Fruit fly (Drosophila melanogaster): ENCODE results near the gene CG7573.

Gene CG7573

dm6 chr3L:11353002-11353401 lies 41.5 kb downstream of the CG7573 start (continued):
- no peak for TF ChIP-seq chinmo (GFP tag; IDR thresholded peaks at IDR 0.05; ENCODE audit: partially characterized antibody)
- TF ChIP-seq CG7928 (GFP tag; optimal IDR thresholded peaks at IDR 0.05): peak; percentile 69
- TF ChIP-seq knrl (GFP tag; IDR thresholded peaks at IDR 0.05; ENCODE audit: partially characterized antibody): no peak
- peak; percentile 79 for TF ChIP-seq CG4282 (GFP tag; optimal IDR thresholded peaks at IDR 0.05)
- TF ChIP-seq trem (tag; optimal IDR thresholded peaks at IDR 0.05): no peak
- TF ChIP-seq wor (GFP tag; IDR thresholded peaks at IDR 0.05): peak; percentile 52; the same call in 1 of the 2 replicates
- peak; percentile 83 to 92 for TF ChIP-seq dpn (GFP tag; optimal IDR thresholded peaks at IDR 0.05)
- TF ChIP-seq CG6683 (GFP tag; optimal IDR thresholded peaks at IDR 0.05): peak; percentile 64
- peak; percentile 74 for TF ChIP-seq E2f1 (GFP tag; IDR thresholded peaks at IDR 0.05)
- TF ChIP-seq Drgx (GFP tag; IDR thresholded peaks at IDR 0.05): peak; percentile 60
- TF ChIP-seq ttk (GFP tag; IDR thresholded peaks at IDR 0.05): peak; percentile 58; the same call in 1 of the 2 replicates
- TF ChIP-seq bbx (GFP tag; IDR thresholded peaks at IDR 0.05; ENCODE audit: partially characterized antibody): no peak
- no peak for TF ChIP-seq nerfin-2 (GFP tag; IDR thresholded peaks at IDR 0.05; ENCODE audit: partially characterized antibody)
- peak; percentile 81 for TF ChIP-seq ara (GFP tag; IDR thresholded peaks at IDR 0.05)
- peak; percentile 96 for TF ChIP-seq lilli (GFP tag; optimal IDR thresholded peaks at IDR 0.05)
- TF ChIP-seq CG16815 (GFP tag; optimal IDR thresholded peaks at IDR 0.05): peak; percentile 79
- TF ChIP-seq sim (GFP tag; IDR thresholded peaks at IDR 0.05): peak; percentile 62; the same call in 1 of the 2 replicates
- peak; percentile 63 for TF ChIP-seq odd (GFP tag; optimal IDR thresholded peaks at IDR 0.05)
- TF ChIP-seq CG12219 (GFP tag; optimal IDR thresholded peaks at IDR 0.05): peak; percentile 77
- TF ChIP-seq CG11723 (GFP tag; optimal IDR thresholded peaks at IDR 0.05): peak; percentile 65
- peak; percentile 95 for TF ChIP-seq slbo (GFP tag; IDR thresholded peaks at IDR 0.05)
- TF ChIP-seq gro (GFP tag; optimal IDR thresholded peaks at IDR 0.05): peak; percentile 96
- TF ChIP-seq Poxn (GFP tag; IDR thresholded peaks at IDR 0.05): peak; percentile 76
- TF ChIP-seq nmo (GFP tag; optimal IDR thresholded peaks at IDR 0.05): peak; percentile 59
- TF ChIP-seq Dbx (GFP tag; IDR thresholded peaks at IDR 0.05): peak; percentile 97
- TF ChIP-seq pb (GFP tag; optimal IDR thresholded peaks at IDR 0.05): peak; percentile 62
- TF ChIP-seq CG12236 (GFP tag; optimal IDR thresholded peaks at IDR 0.05): peak; percentile 70
- TF ChIP-seq CG17385 (GFP tag; optimal IDR thresholded peaks at IDR 0.05): peak; percentile 76
- TF ChIP-seq Mes4 (GFP tag; optimal IDR thresholded peaks at IDR 0.05): peak; percentile 45
- peak; percentile 51 for TF ChIP-seq HmgD (GFP tag; optimal IDR thresholded peaks at IDR 0.05)
- TF ChIP-seq dm (GFP tag; optimal IDR thresholded peaks at IDR 0.05): peak; percentile 58
- TF ChIP-seq exex (tag; optimal IDR thresholded peaks at IDR 0.05): no peak
- TF ChIP-seq CG18764 (GFP tag; optimal IDR thresholded peaks at IDR 0.05): peak; percentile 62
- TF ChIP-seq CG8089 (GFP tag; optimal IDR thresholded peaks at IDR 0.05): peak; percentile 71
- peak; percentile 77 for TF ChIP-seq CG16863 (GFP tag; optimal IDR thresholded peaks at IDR 0.05)
- TF ChIP-seq eve (GFP tag; optimal IDR thresholded peaks at IDR 0.05): peak in 1 of 2 experiments; percentile 85
- peak; percentile 70 for TF ChIP-seq CG6765 (GFP tag; optimal IDR thresholded peaks at IDR 0.05)
- TF ChIP-seq h (optimal IDR thresholded peaks at IDR 0.05): no peak
- peak; percentile 2 for TF ChIP-seq B-H2 (GFP tag; optimal IDR thresholded peaks at IDR 0.05)
- TF ChIP-seq CG18619 (GFP tag; optimal IDR thresholded peaks at IDR 0.05): peak; percentile 81
- TF ChIP-seq Elba2 (GFP tag; optimal IDR thresholded peaks at IDR 0.05): peak; percentile 6
- TF ChIP-seq nerfin-1 (tag; optimal IDR thresholded peaks at IDR 0.05): peak; percentile 37
- TF ChIP-seq ham (GFP tag; IDR thresholded peaks at IDR 0.05): peak; percentile 66; the same call in 1 of the 2 replicates
- no peak for TF ChIP-seq CG33557 (GFP tag; optimal IDR thresholded peaks at IDR 0.05)
- TF ChIP-seq Nf-YB (GFP tag; optimal IDR thresholded peaks at IDR 0.05): peak; percentile 62
- peak; percentile 71 for TF ChIP-seq CG14050 (GFP tag; IDR thresholded peaks at IDR 0.05)
- peak; percentile 88 for TF ChIP-seq cwo (GFP tag; optimal IDR thresholded peaks at IDR 0.05)
- no peak for TF ChIP-seq Hr39 (optimal IDR thresholded peaks at IDR 0.05)
- peak; percentile 87 for TF ChIP-seq gcm2 (GFP tag; optimal IDR thresholded peaks at IDR 0.05)
- TF ChIP-seq run (tag; optimal IDR thresholded peaks at IDR 0.05): peak; percentile 34
- no peak for TF ChIP-seq CG42726 (GFP tag; IDR thresholded peaks at IDR 0.05; ENCODE audit: partially characterized antibody)

Measured in whole organism, embryonic.